Worm (Caenorhabditis elegans) whole organism, mixed stage, embryonic: ENCODE results near the gene gop-2.
A peak's percentile ranks its signal among the peaks of the same experiment; 100 is the strongest.
"Not testable (repeated sequence)": the region's sequence is repeated elsewhere in the genome, so short reads cannot be mapped to it uniquely, and the experiment has no call there.

Experiments
- blmp-1 ChIP-seq: fragments of 150-350 bp; optimal IDR thresholded peaks from 2 replicates; lab custom pipeline; 2014; ENCODE audit warnings: missing biosample characterization, missing genetic modification characterization
- elt-1 ChIP-seq: sonication (generic microtip); optimal IDR thresholded peaks from 2 replicates; lab custom pipeline; 2017; ENCODE audit warnings: missing genetic modification characterization, mild to moderate bottlenecking, missing compliant biosample characterization, antibody characterized with exemption, moderate library complexity, borderline replicate concordance; ENCODE audit not compliant: insufficient read depth
- elt-3 ChIP-seq: fragments of 150-350 bp; optimal IDR thresholded peaks from 2 replicates; lab custom pipeline; 2014; ENCODE audit warnings: missing biosample characterization, missing genetic modification characterization
- ham-2 ChIP-seq: fragments of 200-800 bp; sonication (Bioruptor generic); optimal IDR thresholded peaks from 2 replicates; lab custom pipeline; 2018; ENCODE audit warnings: mild to moderate bottlenecking, missing genetic modification characterization, missing compliant biosample characterization
- lin-13 ChIP-seq: fragments of 150-350 bp; optimal IDR thresholded peaks from 2 replicates; lab custom pipeline; 2014; ENCODE audit warnings: missing biosample characterization, missing genetic modification characterization
- nhr-12 ChIP-seq: fragments of 150-350 bp; optimal IDR thresholded peaks from 2 replicates; lab custom pipeline; 2014; ENCODE audit warnings: missing biosample characterization, missing genetic modification characterization
- nhr-28 ChIP-seq: fragments of 150-350 bp; optimal IDR thresholded peaks from 2 replicates; lab custom pipeline; 2014; ENCODE audit warnings: missing biosample characterization, missing genetic modification characterization
- pha-4 ChIP-seq: fragments of 150-350 bp; optimal IDR thresholded peaks from 2 replicates; lab custom pipeline; 2018; ENCODE audit warnings: missing biosample characterization, missing genetic modification reagents, missing genetic modification characterization
- unc-62 ChIP-seq: fragments of 150-350 bp; optimal IDR thresholded peaks from 2 replicates; lab custom pipeline; 2014; ENCODE audit warnings: missing biosample characterization, missing genetic modification reagents, missing genetic modification characterization
- ztf-11 ChIP-seq: fragments of 150-350 bp; optimal IDR thresholded peaks from 2 replicates; lab custom pipeline; 2014; ENCODE audit warnings: missing biosample characterization, missing genetic modification characterization

- TF ChIP-seq ham-2 (GFP tag; lab: Kevin White, UChicago) (peak; percentile 75), nhr-12 (peak; percentile 15)
- TF ChIP-seq lin-13 (tag; lab: Kevin White, UChicago); unc-62 (GFP tag; lab: Kevin White, UChicago); pha-4 (tag; lab: Kevin White, UChicago); nhr-28 (tag; lab: Kevin White, UChicago); elt-3 (tag; lab: Kevin White, UChicago); ztf-11; elt-1 (tag; lab: Kevin White, UChicago); blmp-1: not testable (repeated sequence)
Observed at ce11 chrIII:5211137-5211648, 47.6 kb upstream of the gop-2 start.
